Fruit fly (Drosophila melanogaster): Measurements from ENCODE around the gene Phlpp.

Gene Phlpp

dm6 chr2L:19045111-19045560 is 13.8 kb upstream of the Phlpp start, which contains the start of the genes Ttc19 and Acn (continued):
- TF ChIP-seq GATAe (GFP tag; conservative IDR thresholded peaks at IDR 0.05) (peak; percentile 42; the same call in 1 of the 2 replicates), psq (GFP tag; optimal IDR thresholded peaks at IDR 0.05) (peak; percentile 68), CG10366 (GFP tag; IDR thresholded peaks at IDR 0.05) (peak; percentile 81), tgo (GFP tag; IDR thresholded peaks at IDR 0.05) (peak; percentile 86), CG32772 (GFP tag; IDR thresholded peaks at IDR 0.05) (peak; percentile 81), Hsf (GFP tag; optimal IDR thresholded peaks at IDR 0.05) (peak; percentile 91), CG4282 (GFP tag; optimal IDR thresholded peaks at IDR 0.05) (peak; percentile 89), CG10543 (GFP tag; optimal IDR thresholded peaks at IDR 0.05) (peak; percentile 88), CG10654 (GFP tag; optimal IDR thresholded peaks at IDR 0.05) (peak; percentile 61), CG6854 (GFP tag; optimal IDR thresholded peaks at IDR 0.05) (peak; percentile 33), sug (tag; optimal IDR thresholded peaks at IDR 0.05) (peak; percentile 88), CG15269 (tag; optimal IDR thresholded peaks at IDR 0.05) (peak; percentile 77), NK7.1 (GFP tag; optimal IDR thresholded peaks at IDR 0.05) (peak; percentile 68), pum (GFP tag; optimal IDR thresholded peaks at IDR 0.05) (peak; percentile 91), Antp (GFP tag; optimal IDR thresholded peaks at IDR 0.05) (peak; percentile 88), CG11504 (tag; optimal IDR thresholded peaks at IDR 0.05) (peak; percentile 83), CG15011 (GFP tag; optimal IDR thresholded peaks at IDR 0.05) (no peak), CG4328 (GFP tag; optimal IDR thresholded peaks at IDR 0.05) (peak; percentile 75), Hr3 (GFP tag; optimal IDR thresholded peaks at IDR 0.05) (peak; percentile 81), CG11247 (GFP tag; IDR thresholded peaks at IDR 0.05) (peak; percentile 85), gcm2 (GFP tag; optimal IDR thresholded peaks at IDR 0.05) (peak; percentile 45), CG12219 (GFP tag; optimal IDR thresholded peaks at IDR 0.05) (peak; percentile 59), CG8281 (tag; optimal IDR thresholded peaks at IDR 0.05) (peak; percentile 98), CG17361 (GFP tag; IDR thresholded peaks at IDR 0.05) (peak; percentile 91), mld (GFP tag; IDR thresholded peaks at IDR 0.05; ENCODE audit: partially characterized antibody) (peak; percentile 93), CG32767 (GFP tag; IDR thresholded peaks at IDR 0.05) (peak; percentile 50), CG18764 (GFP tag; optimal IDR thresholded peaks at IDR 0.05) (peak; percentile 63), odd (GFP tag; optimal IDR thresholded peaks at IDR 0.05) (no peak), CG12769 (tag; optimal IDR thresholded peaks at IDR 0.05) (no peak), CHES-1-like (GFP tag; optimal IDR thresholded peaks at IDR 0.05) (peak; percentile 93), chif (GFP tag; optimal IDR thresholded peaks at IDR 0.05) (peak; percentile 86), Mes4 (GFP tag; optimal IDR thresholded peaks at IDR 0.05) (peak; percentile 76), scrt (GFP tag; optimal IDR thresholded peaks at IDR 0.05) (no peak), unpg (GFP tag; optimal IDR thresholded peaks at IDR 0.05) (peak; percentile 81), wek (GFP tag; optimal IDR thresholded peaks at IDR 0.05) (peak; percentile 76), so (GFP tag; IDR thresholded peaks at IDR 0.05) (peak; percentile 68; the same call in 1 of the 3 replicates), danr (GFP tag; IDR thresholded peaks at IDR 0.05) (peak; percentile 43; the same call in 1 of the 2 replicates), Hr51 (GFP tag; optimal IDR thresholded peaks at IDR 0.05) (peak; percentile 80 to 91), her (GFP tag; optimal IDR thresholded peaks at IDR 0.05) (peak; percentile 83), Oli (tag; optimal IDR thresholded peaks at IDR 0.05) (peak; percentile 66), tin (GFP tag; optimal IDR thresholded peaks at IDR 0.05) (peak; percentile 88), Usf (GFP tag; optimal IDR thresholded peaks at IDR 0.05) (peak; percentile 32), Atf6 (GFP tag; IDR thresholded peaks at IDR 0.05) (peak; percentile 82), CG6683 (GFP tag; optimal IDR thresholded peaks at IDR 0.05) (peak; percentile 24), Taf1 (GFP tag; IDR thresholded peaks at IDR 0.05) (peak; percentile 71), Blimp-1 (GFP tag; optimal IDR thresholded peaks at IDR 0.05) (peak; percentile 71), H15 (GFP tag; IDR thresholded peaks at IDR 0.05) (peak; percentile 84), Poxn (GFP tag; IDR thresholded peaks at IDR 0.05) (0 out of 2 replicates have a peak, but pooled peaks have one; percentile 44), CG2129 (GFP tag; IDR thresholded peaks at IDR 0.05; ENCODE audit: partially characterized antibody) (peak; percentile 97), B-H1 (GFP tag; IDR thresholded peaks at IDR 0.05) (peak; percentile 70)

All from whole organism, embryonic.